Fruit fly (Drosophila melanogaster): ENCODE measurements around the gene Eip74EF.
A peak's percentile ranks its signal among the peaks of the same experiment; 100 is the strongest.

Eip74EF gene

DNA sequence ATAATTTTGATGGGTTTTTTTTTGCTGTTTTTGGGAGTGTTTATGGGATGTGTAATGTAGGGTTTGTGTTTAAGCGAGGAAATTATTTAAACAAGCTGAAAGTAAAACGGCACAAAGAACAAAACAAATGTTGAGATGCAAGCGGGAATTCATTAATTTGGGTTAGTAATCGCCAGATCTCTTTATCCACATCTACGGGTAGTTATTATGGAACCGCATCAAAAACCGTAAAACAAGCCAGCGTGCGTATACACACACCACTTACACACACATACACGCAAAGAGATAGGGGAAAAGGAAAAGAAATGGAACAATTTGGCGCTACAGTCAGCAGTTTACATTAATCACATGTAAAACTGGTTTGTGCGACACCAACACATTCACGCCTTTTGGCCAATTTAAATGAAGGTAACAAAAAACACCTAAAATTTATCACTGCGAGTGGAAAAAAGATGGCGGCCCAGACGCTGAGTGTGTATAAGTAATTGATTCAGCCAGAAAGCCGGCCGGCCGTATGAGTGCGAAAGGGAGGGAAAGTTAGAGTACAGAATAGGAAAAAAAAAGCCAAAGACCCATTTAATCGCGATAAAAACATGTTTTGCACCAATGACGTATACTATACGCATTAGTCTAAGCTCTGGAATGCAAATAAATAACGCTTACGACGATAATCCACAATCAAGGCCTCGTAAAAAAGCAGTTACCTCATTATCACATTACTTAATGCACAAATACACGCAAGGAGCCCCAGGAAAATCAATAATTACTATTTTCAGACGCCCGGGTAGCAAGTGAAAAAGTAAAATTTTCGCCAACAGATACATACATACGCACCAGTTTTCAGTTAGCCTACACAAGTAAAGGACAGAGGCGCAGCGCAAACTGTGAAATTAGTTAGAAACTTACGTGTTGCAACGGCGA lies 25.1 kb upstream of the Eip74EF start (continued):
- TF ChIP-seq CG15601 (tag; optimal IDR thresholded peaks at IDR 0.05) (no peak), CG11398 (GFP tag; optimal IDR thresholded peaks at IDR 0.05) (no peak), CG15479 (GFP tag; optimal IDR thresholded peaks at IDR 0.05) (peak; percentile 76), CG14014 (GFP tag; IDR thresholded peaks at IDR 0.05) (0 out of 2 replicates have a peak, but pooled peaks have one; percentile 12), abd-A (tag; optimal IDR thresholded peaks at IDR 0.05) (peak; percentile 70), gcm (GFP tag; optimal IDR thresholded peaks at IDR 0.05) (peak; percentile 58), HmgZ (tag; optimal IDR thresholded peaks at IDR 0.05) (peak; percentile 21), CG6254 (GFP tag; optimal IDR thresholded peaks at IDR 0.05) (no peak), stc (GFP tag; IDR thresholded peaks at IDR 0.05) (no peak), exex (tag; optimal IDR thresholded peaks at IDR 0.05) (peak; percentile 62), CG11695 (GFP tag; IDR thresholded peaks at IDR 0.05) (0 out of 3 replicates have a peak, but pooled peaks have one; percentile 8), lab (GFP tag; optimal IDR thresholded peaks at IDR 0.05) (no peak), CG18599 (GFP tag; optimal IDR thresholded peaks at IDR 0.05) (no peak), B-H1 (GFP tag; IDR thresholded peaks at IDR 0.05) (no peak), C15 (GFP tag; IDR thresholded peaks at IDR 0.05) (no peak), Deaf1 (tag; optimal IDR thresholded peaks at IDR 0.05) (no peak), vvl (GFP tag; IDR thresholded peaks at IDR 0.05) (peak; percentile 78), phol (tag; optimal IDR thresholded peaks at IDR 0.05) (peak; percentile 97), sna (GFP tag; IDR thresholded peaks at IDR 0.05; ENCODE audit: partially characterized antibody) (0 out of 2 replicates have a peak, but pooled peaks have one; percentile 8), B-H2 (GFP tag; optimal IDR thresholded peaks at IDR 0.05) (peak; percentile 52), dysf (GFP tag; IDR thresholded peaks at IDR 0.05) (no peak), sisA (GFP tag; IDR thresholded peaks at IDR 0.05) (no peak), D19A (tag; optimal IDR thresholded peaks at IDR 0.05) (peak; percentile 13), onecut (GFP tag; IDR thresholded peaks at IDR 0.05) (peak; percentile 93)

DNA sequence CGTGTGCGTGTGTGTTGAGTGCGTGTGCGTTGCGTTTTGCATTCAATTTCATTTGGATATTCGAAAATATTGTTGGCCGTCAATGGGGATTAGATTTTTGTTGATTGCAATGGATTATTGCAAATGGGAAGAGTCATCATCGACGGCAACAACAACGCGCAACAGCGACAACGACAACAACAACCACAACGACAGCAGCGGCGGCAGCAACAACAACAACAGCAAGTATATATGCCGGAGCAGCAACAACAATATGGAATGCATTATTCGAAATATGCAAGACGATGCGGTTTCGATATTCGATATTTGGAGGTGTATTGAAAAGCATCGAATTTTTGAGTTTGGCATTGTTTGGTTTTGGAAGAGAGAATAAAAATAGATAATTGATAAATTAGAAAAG lies 22.9 kb upstream of the Eip74EF start:
- no peak for TF ChIP-seq tna (GFP tag; IDR thresholded peaks at IDR 0.05; ENCODE audit: partially characterized antibody)
- TF ChIP-seq CG4360 (GFP tag; IDR thresholded peaks at IDR 0.05): peak; percentile 93

DNA sequence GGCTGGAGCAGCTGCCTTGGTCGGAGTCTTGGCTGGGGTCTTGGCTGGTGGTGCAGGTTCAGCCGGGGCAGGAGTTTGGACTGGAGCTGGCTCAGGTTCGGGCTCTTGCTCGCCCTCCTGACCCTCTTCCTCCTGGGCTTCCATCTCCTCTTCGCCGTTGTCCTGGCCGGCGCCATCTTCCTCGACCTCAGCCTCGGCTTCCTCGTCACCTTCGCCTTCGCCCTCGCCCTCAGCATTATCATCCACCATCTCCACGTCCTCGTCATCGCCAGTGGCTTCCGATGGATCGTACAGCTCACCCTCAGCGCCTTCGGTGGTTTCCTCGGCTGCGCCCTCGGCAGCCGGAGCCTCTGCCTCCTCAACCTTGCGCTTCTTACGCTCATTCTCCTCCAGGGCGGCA lies 19.5 kb upstream of the Eip74EF start:
- peak; percentile 69 for TF ChIP-seq Med (GFP tag)
- TF ChIP-seq Ets65A (GFP tag): peak; percentile 82
- no peak for TF ChIP-seq vfl (GFP tag; optimal IDR thresholded peaks at IDR 0.05)
- TF ChIP-seq prd (optimal IDR thresholded peaks at IDR 0.05): no peak
- TF ChIP-seq prd (GFP tag; IDR thresholded peaks at IDR 0.05): 0 out of 3 replicates have a peak, but pooled peaks have one; percentile 22
- no peak for TF ChIP-seq Atf3 (GFP tag; optimal IDR thresholded peaks at IDR 0.05)

DNA sequence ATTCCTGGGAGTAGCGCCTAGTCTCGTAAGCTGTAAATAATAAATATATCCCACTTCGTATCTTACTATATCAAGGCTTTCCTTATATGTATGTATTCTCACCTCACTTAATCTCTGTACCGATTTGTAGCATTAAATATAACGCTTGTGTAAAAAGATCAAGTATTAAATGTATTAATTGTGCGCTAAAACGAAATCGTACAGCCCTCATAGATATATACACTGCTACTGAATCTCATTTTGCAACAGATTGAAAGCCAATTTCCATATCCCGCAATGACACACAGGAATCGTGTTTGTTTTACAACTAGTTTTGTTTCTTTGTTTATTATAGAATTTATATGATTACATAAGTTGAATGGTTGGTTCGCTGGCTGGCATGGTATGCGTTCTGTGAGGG lies 18.7 kb upstream of the Eip74EF start:
- TF ChIP-seq gem (tag; optimal IDR thresholded peaks at IDR 0.05) (no peak), tx (GFP tag; optimal IDR thresholded peaks at IDR 0.05) (no peak), Lim3 (GFP tag; IDR thresholded peaks at IDR 0.05) (no peak), dm (GFP tag; optimal IDR thresholded peaks at IDR 0.05) (no peak), NC2β (GFP tag; optimal IDR thresholded peaks at IDR 0.05) (no peak), Hand (GFP tag; optimal IDR thresholded peaks at IDR 0.05) (no peak), ATbp (GFP tag; optimal IDR thresholded peaks at IDR 0.05) (no peak), CG16815 (GFP tag; optimal IDR thresholded peaks at IDR 0.05) (no peak), sd (tag; optimal IDR thresholded peaks at IDR 0.05) (no peak), fd64A (GFP tag; optimal IDR thresholded peaks at IDR 0.05) (no peak)
